Worm (Caenorhabditis elegans) whole organism, midembryonic: ENCODE data around the gene K06A9.3.

Experiments
- T22C8.4 ChIP-seq: fragments of 200-800 bp; sonication (Bioruptor generic); IDR thresholded peaks from 2 replicates; pipeline ENCODE4 v1.3.6; 2022; ENCODE audit warnings: missing genetic modification characterization, missing compliant biosample characterization
- cog-1 ChIP-seq: sonication (generic microtip); optimal IDR thresholded peaks from 2 replicates; lab custom pipeline; 2016; ENCODE audit warnings: missing genetic modification characterization, missing compliant biosample characterization
- flt-1 ChIP-seq: fragments of 200-800 bp; sonication (Bioruptor generic); IDR thresholded peaks from 2 replicates; pipeline ENCODE4 v1.3.6; 2022; ENCODE audit warnings: missing genetic modification characterization, missing compliant biosample characterization
- klf-2 ChIP-seq: fragments of 200-800 bp; sonication (Bioruptor generic); conservative IDR thresholded peaks from 2 replicates; pipeline ENCODE4 v1.3.6; 2022; ENCODE audit warnings: missing genetic modification reagents, missing genetic modification characterization, missing compliant biosample characterization
- ref-1 ChIP-seq: fragments of 200-800 bp; sonication (Bioruptor generic); conservative IDR thresholded peaks from 2 replicates; pipeline ENCODE4 v1.3.6; 2022; ENCODE audit warnings: missing genetic modification reagents, missing genetic modification characterization, missing compliant biosample characterization
- tab-1 ChIP-seq: fragments of 200-800 bp; sonication (Bioruptor generic); IDR thresholded peaks from 2 replicates; pipeline ENCODE4 v1.3.6; 2022; ENCODE audit warnings: missing genetic modification characterization, missing compliant biosample characterization
- ztf-29 ChIP-seq: fragments of 200-800 bp; sonication (Bioruptor generic); IDR thresholded peaks from 2 replicates; pipeline ENCODE4 v1.3.6; 2022; ENCODE audit warnings: missing genetic modification reagents, missing genetic modification characterization, missing compliant biosample characterization

DNA sequence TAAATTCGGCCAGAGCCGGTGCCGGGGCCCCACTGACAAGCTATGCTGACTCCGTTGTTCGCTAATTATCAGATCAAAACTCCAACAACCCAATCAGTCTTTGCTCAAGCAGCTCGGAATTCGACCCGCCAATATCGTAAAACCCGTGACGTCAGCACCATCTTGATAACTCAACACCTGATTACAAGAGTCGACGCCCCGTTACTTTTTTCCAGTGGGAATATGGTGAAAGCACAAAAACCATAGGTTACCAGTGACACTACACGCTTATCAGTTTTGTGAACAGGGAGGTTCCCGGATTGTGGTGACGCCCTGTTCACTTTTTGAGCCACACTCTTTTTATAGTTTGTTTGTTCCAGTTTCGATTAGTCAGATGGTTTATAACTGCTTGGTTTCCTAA, 5.9 kb upstream of the K06A9.3 start:
- TF ChIP-seq cog-1 (tag; lab: Kevin White, UChicago) (no peak), klf-2 (GFP tag; lab: Robert Waterston, UW) (no peak), T22C8.4 (GFP tag; lab: Robert Waterston, UW) (no peak), ref-1 (GFP tag; lab: Robert Waterston, UW) (no peak), tab-1 (GFP tag; lab: Robert Waterston, UW) (no peak), flt-1 (GFP tag; lab: Robert Waterston, UW) (no peak), ztf-29 (GFP tag; lab: Robert Waterston, UW) (no peak)
